Worm (Caenorhabditis elegans): ENCODE data around the gene Y105C5A.1269.

- no peak for TF ChIP-seq unc-62 (GFP tag; optimal IDR thresholded peaks at IDR 0.05)
- TF ChIP-seq lin-35 (GFP tag; optimal IDR thresholded peaks at IDR 0.05): no peak
- no peak for TF ChIP-seq mep-1 (tag; optimal IDR thresholded peaks at IDR 0.05)
- no peak for TF ChIP-seq egl-27 (tag; optimal IDR thresholded peaks at IDR 0.05)
- TF ChIP-seq nhr-11 (tag; optimal IDR thresholded peaks at IDR 0.05): no peak
- no peak for TF ChIP-seq fkh-10 (GFP tag; optimal IDR thresholded peaks at IDR 0.05)
- TF ChIP-seq swsn-7 (tag; optimal IDR thresholded peaks at IDR 0.05): no peak
- no peak for TF ChIP-seq dpl-1 (GFP tag; optimal IDR thresholded peaks at IDR 0.05)
- TF ChIP-seq grh-1 (GFP tag; IDR thresholded peaks at IDR 0.05): no peak
Observed at ce11 chrIV:15847096-15847495, at the start of gene Y105C5A.1269.

Measured in whole organism, L1 larva.